Fruit fly (Drosophila melanogaster): ENCODE data around the gene CG13028.

dm6 chr3L:16955219-16956002, 32.4 kb downstream of the CG13028 start:
- TF ChIP-seq pan (optimal IDR thresholded peaks at IDR 0.05) (no peak), CG8478 (optimal IDR thresholded peaks at IDR 0.05) (no peak), usp (GFP tag; optimal IDR thresholded peaks at IDR 0.05) (no peak), Dll (optimal IDR thresholded peaks at IDR 0.05) (no peak), psq (optimal IDR thresholded peaks at IDR 0.05) (no peak)

Measured in whole organism.